Worm (Caenorhabditis elegans) whole organism, L4 larva: ENCODE measurements around the gene lgc-48.

Source experiments
- F37D6.2 ChIP-seq: sonication (generic microtip); optimal IDR thresholded peaks from 2 replicates; lab custom pipeline; 2016; ENCODE audit warnings: mild to moderate bottlenecking, missing genetic modification characterization, missing compliant biosample characterization
- F49E8.2 ChIP-seq: sonication (generic microtip); optimal IDR thresholded peaks from 2 replicates; lab custom pipeline; 2016; ENCODE audit warnings: missing compliant biosample characterization, mild to moderate bottlenecking, missing genetic modification characterization, borderline replicate concordance
- T20F7.1 ChIP-seq: fragments of 200-800 bp; sonication (Bioruptor generic); optimal IDR thresholded peaks from 2 replicates; lab custom pipeline; 2018; ENCODE audit warnings: mild to moderate bottlenecking, missing genetic modification characterization, missing compliant biosample characterization
- Y75B8A.6 ChIP-seq: fragments of 200-800 bp; sonication (Bioruptor generic); IDR thresholded peaks from 2 replicates; pipeline ENCODE4 v1.3.6; 2022; ENCODE audit warnings: missing genetic modification reagents, missing genetic modification characterization, missing compliant biosample characterization
- ZK337.2 ChIP-seq: fragments of 200-800 bp; sonication (Bioruptor generic); IDR thresholded peaks from 2 replicates; pipeline ENCODE4 v1.3.6; 2022; ENCODE audit warnings: missing genetic modification reagents, missing genetic modification characterization, missing compliant biosample characterization
- aha-1 ChIP-seq: fragments of 150-350 bp; peaks from one replicate; lab custom pipeline; 2014; ENCODE audit warnings: missing biosample characterization, missing genetic modification characterization
- attf-4 ChIP-seq: sonication (generic microtip); optimal IDR thresholded peaks from 3 replicates; lab custom pipeline; 2017; ENCODE audit warnings: missing biosample characterization, missing genetic modification characterization
- ceh-20 ChIP-seq: fragments of 200-800 bp; sonication (Bioruptor generic); IDR thresholded peaks from 2 replicates; pipeline ENCODE4 v1.3.6; 2022; ENCODE audit warnings: missing genetic modification reagents, missing genetic modification characterization, missing compliant biosample characterization
- ceh-32 ChIP-seq: sonication (generic microtip); optimal IDR thresholded peaks from 2 replicates; lab custom pipeline; 2016; ENCODE audit warnings: mild to moderate bottlenecking, missing genetic modification characterization, missing compliant biosample characterization; ENCODE audit not compliant: poor library complexity
- ctbp-1 ChIP-seq: fragments of 200-800 bp; sonication (Bioruptor generic); IDR thresholded peaks from 2 replicates; pipeline ENCODE4 v1.3.6; 2022; ENCODE audit warnings: missing genetic modification reagents, missing genetic modification characterization, missing compliant biosample characterization
- daf-12 ChIP-seq: fragments of 150-350 bp; optimal IDR thresholded peaks from 2 replicates; lab custom pipeline; 2014; ENCODE audit warnings: missing biosample characterization, missing genetic modification reagents, missing genetic modification characterization
- daf-16 ChIP-seq, 3 experiments: sonication (generic microtip); optimal IDR thresholded peaks; 2 replicates each; lab custom pipeline; 2016 to 2017; ENCODE audit warnings: missing genetic modification characterization in 3 of 3, missing genetic modification reagents in 3 of 3, mild to moderate bottlenecking in 2 of 3, missing compliant biosample characterization in 2 of 3, missing biosample characterization in 1 of 3, moderate library complexity in 1 of 3
- daf-8 ChIP-seq: fragments of 200-800 bp; sonication (Bioruptor generic); IDR thresholded peaks from 2 replicates; pipeline ENCODE4 v1.3.6; 2022; ENCODE audit warnings: missing genetic modification characterization, missing compliant biosample characterization
- dmd-6 ChIP-seq: fragments of 200-800 bp; sonication (Bioruptor generic); IDR thresholded peaks from 2 replicates; pipeline ENCODE4 v1.3.6; 2022; ENCODE audit warnings: missing genetic modification reagents, missing genetic modification characterization, missing compliant biosample characterization
- duxl-1 ChIP-seq: sonication (generic microtip); optimal IDR thresholded peaks from 2 replicates; lab custom pipeline; 2016; ENCODE audit warnings: mild to moderate bottlenecking, missing genetic modification characterization, moderate library complexity, missing compliant biosample characterization; ENCODE audit not compliant: poor library complexity
- dve-1 ChIP-seq: sonication (generic microtip); optimal IDR thresholded peaks from 2 replicates; lab custom pipeline; 2017; ENCODE audit warnings: antibody characterized with exemption, mild to moderate bottlenecking, missing genetic modification characterization, missing compliant biosample characterization; ENCODE audit not compliant: insufficient read depth
- hlh-11 ChIP-seq: fragments of 200-800 bp; sonication (Bioruptor generic); optimal IDR thresholded peaks from 2 replicates; lab custom pipeline; 2018; ENCODE audit warnings: mild to moderate bottlenecking, missing genetic modification characterization, missing compliant biosample characterization
- hlh-30 ChIP-seq: sonication (generic microtip); optimal IDR thresholded peaks from 2 replicates; lab custom pipeline; 2017; ENCODE audit warnings: antibody characterized with exemption, mild to moderate bottlenecking, missing genetic modification characterization, missing compliant biosample characterization; ENCODE audit not compliant: insufficient read depth
- lin-1 ChIP-seq: fragments of 200-800 bp; sonication (Bioruptor generic); IDR thresholded peaks from 2 replicates; pipeline ENCODE4 v1.3.6; 2022; ENCODE audit warnings: missing genetic modification reagents, missing genetic modification characterization, missing compliant biosample characterization
- lin-39 ChIP-seq: fragments of 150-350 bp; optimal IDR thresholded peaks from 2 replicates; lab custom pipeline; 2014; ENCODE audit warnings: missing biosample characterization, missing genetic modification reagents, missing genetic modification characterization
- lir-3 ChIP-seq: sonication (generic microtip); optimal IDR thresholded peaks from 2 replicates; lab custom pipeline; 2016; ENCODE audit warnings: mild to moderate bottlenecking, missing genetic modification characterization, missing compliant biosample characterization
- lsy-2 ChIP-seq, 2 experiments: fragments of 150-350 bp in 1 of 2; sonication (generic microtip) in 1 of 2; optimal IDR thresholded peaks; 2 replicates each; lab custom pipeline; 2014 to 2017; ENCODE audit warnings: missing biosample characterization in 2 of 2, missing genetic modification characterization in 2 of 2
- mdt-29 ChIP-seq: fragments of 200-800 bp; sonication (Bioruptor generic); IDR thresholded peaks from 2 replicates; pipeline ENCODE4 v1.3.6; 2022; ENCODE audit warnings: missing genetic modification reagents, missing genetic modification characterization, missing compliant biosample characterization
- mxl-3 ChIP-seq: fragments of 200-800 bp; sonication (Bioruptor generic); optimal IDR thresholded peaks from 2 replicates; lab custom pipeline; 2018; ENCODE audit warnings: mild to moderate bottlenecking, missing genetic modification characterization, missing compliant biosample characterization
- nhr-111 ChIP-seq: fragments of 200-800 bp; sonication (Bioruptor generic); optimal IDR thresholded peaks from 2 replicates; lab custom pipeline; 2018; ENCODE audit warnings: mild to moderate bottlenecking, missing genetic modification characterization, missing compliant biosample characterization
- nhr-25 ChIP-seq: sonication (generic microtip); optimal IDR thresholded peaks from 2 replicates; lab custom pipeline; 2017; ENCODE audit warnings: missing genetic modification characterization, mild to moderate bottlenecking, missing compliant biosample characterization, antibody characterized with exemption, moderate library complexity, borderline replicate concordance; ENCODE audit not compliant: insufficient read depth
- nhr-28 ChIP-seq: fragments of 150-350 bp; optimal IDR thresholded peaks from 2 replicates; lab custom pipeline; 2014; ENCODE audit warnings: missing biosample characterization, missing genetic modification characterization
- nhr-41 ChIP-seq: fragments of 200-800 bp; sonication (Bioruptor generic); IDR thresholded peaks from 2 replicates; pipeline ENCODE4 v1.3.6; 2022; ENCODE audit warnings: missing genetic modification reagents, missing genetic modification characterization, missing compliant biosample characterization
- nhr-77 ChIP-seq: fragments of 150-350 bp; optimal IDR thresholded peaks from 2 replicates; lab custom pipeline; 2014; ENCODE audit warnings: missing biosample characterization, missing genetic modification characterization
- pqm-1 ChIP-seq: sonication (generic microtip); optimal IDR thresholded peaks from 2 replicates; lab custom pipeline; 2017; ENCODE audit warnings: missing biosample characterization, missing genetic modification characterization
- rbr-2 ChIP-seq: sonication (generic microtip); optimal IDR thresholded peaks from 2 replicates; lab custom pipeline; 2016; ENCODE audit warnings: missing genotype, missing genetic modification characterization, missing compliant biosample characterization
- snpc-1.2 ChIP-seq: fragments of 200-800 bp; sonication (Bioruptor generic); IDR thresholded peaks from 2 replicates; pipeline ENCODE4 v1.3.6; 2022; ENCODE audit warnings: missing genetic modification reagents, missing genetic modification characterization, missing compliant biosample characterization
- spr-1 ChIP-seq: sonication (generic microtip); optimal IDR thresholded peaks from 2 replicates; lab custom pipeline; 2016; ENCODE audit warnings: mild to moderate bottlenecking, missing genetic modification characterization, missing compliant biosample characterization
- spr-3 ChIP-seq: fragments of 200-800 bp; sonication (Bioruptor generic); optimal IDR thresholded peaks from 2 replicates; lab custom pipeline; 2018; ENCODE audit warnings: mild to moderate bottlenecking, missing genetic modification characterization, missing compliant biosample characterization
- tra-1 ChIP-seq: fragments of 200-800 bp; sonication (Bioruptor generic); IDR thresholded peaks from 2 replicates; pipeline ENCODE4 v1.3.6; 2022; ENCODE audit warnings: missing genetic modification reagents, missing genetic modification characterization, missing compliant biosample characterization
- unc-39 ChIP-seq: sonication (generic microtip); optimal IDR thresholded peaks from 2 replicates; lab custom pipeline; 2017; ENCODE audit warnings: missing biosample characterization, missing genetic modification characterization
- unc-62 ChIP-seq, 3 experiments: fragments of 150-350 bp in 1 of 3; sonication (generic microtip); optimal IDR thresholded peaks in 2 of 3; peaks in 1 of 3; 1 replicate in 1 of 3; 2 replicates in 2 of 3; lab custom pipeline; 2014 to 2017; ENCODE audit warnings: missing biosample characterization in 3 of 3, missing genetic modification characterization in 3 of 3, missing genetic modification reagents in 3 of 3, missing genotype in 1 of 3
- vab-7 ChIP-seq: fragments of 200-800 bp; sonication (Bioruptor generic); IDR thresholded peaks from 2 replicates; pipeline ENCODE4 v1.3.6; 2022; ENCODE audit warnings: missing genetic modification reagents, missing genetic modification characterization, missing compliant biosample characterization
- zfp-2 ChIP-seq: sonication (generic microtip); optimal IDR thresholded peaks from 2 replicates; lab custom pipeline; 2016; ENCODE audit warnings: mild to moderate bottlenecking, missing genetic modification characterization, missing compliant biosample characterization
- zfp-3 ChIP-seq: fragments of 200-800 bp; sonication (Bioruptor generic); conservative IDR thresholded peaks from 2 replicates; pipeline ENCODE4 v1.3.6; 2022; ENCODE audit warnings: missing genetic modification reagents, missing genetic modification characterization, missing compliant biosample characterization
- zip-11 ChIP-seq: fragments of 200-800 bp; sonication (Bioruptor generic); IDR thresholded peaks from 2 replicates; pipeline ENCODE4 v1.3.6; 2022; ENCODE audit warnings: missing genetic modification characterization, missing compliant biosample characterization
- ztf-11 ChIP-seq: fragments of 150-350 bp; optimal IDR thresholded peaks from 2 replicates; lab custom pipeline; 2014; ENCODE audit warnings: missing biosample characterization, missing genetic modification characterization

Gene lgc-48

DNA sequence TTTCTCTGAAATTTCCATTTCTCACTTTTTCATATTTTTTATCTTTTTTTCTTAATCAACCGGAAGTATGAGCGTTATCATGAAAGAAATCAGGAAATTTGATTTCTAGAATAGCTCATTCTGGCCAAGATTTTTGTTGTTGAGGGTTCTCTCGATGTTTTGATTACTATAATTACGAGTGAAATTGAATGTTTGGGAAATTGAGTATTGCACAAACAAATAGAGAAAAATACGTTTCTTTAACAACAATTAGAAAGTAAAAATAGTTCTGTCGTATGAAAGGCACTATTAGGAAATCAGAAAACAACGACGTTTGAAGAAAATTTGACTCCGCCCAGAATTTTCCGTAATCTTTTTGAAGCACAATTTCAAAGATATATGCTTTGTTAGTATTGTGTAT is 40.6 kb upstream of the lgc-48 start:
- TF ChIP-seq mdt-29, result no peak
- TF ChIP-seq nhr-111, result no peak
- TF ChIP-seq rbr-2 (tag; lab: Kevin White, UChicago), result no peak
- no peak for TF ChIP-seq spr-1 (tag; lab: Kevin White, UChicago)
- TF ChIP-seq zfp-2 (tag; lab: Kevin White, UChicago), result no peak
- no peak for TF ChIP-seq ZK337.2
- no peak for TF ChIP-seq ceh-20 (GFP tag; lab: Robert Waterston, UW)
- no peak for TF ChIP-seq vab-7
- no peak for TF ChIP-seq ceh-32 (tag; lab: Kevin White, UChicago)
- no peak for TF ChIP-seq nhr-28

DNA sequence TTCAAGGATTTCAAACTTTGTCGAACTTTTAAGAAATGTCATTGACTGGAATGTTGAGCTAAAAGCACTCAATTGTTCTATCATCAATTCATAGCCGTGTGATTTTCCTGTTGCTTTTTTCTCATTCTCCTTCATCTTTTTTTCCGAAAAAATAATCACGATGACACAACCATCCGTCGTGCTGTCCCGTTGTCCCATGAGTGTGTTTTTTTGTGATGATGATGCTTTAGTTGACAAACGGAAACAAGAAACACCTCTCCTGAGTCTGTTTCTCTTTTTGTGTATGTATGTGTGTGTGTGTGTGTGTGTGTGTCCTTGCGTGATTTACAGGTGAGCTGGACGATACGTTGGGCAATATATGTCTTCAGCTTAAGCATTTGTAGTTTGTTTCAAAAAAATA is 39.5 kb upstream of the lgc-48 start:
- TF ChIP-seq duxl-1 (tag; lab: Kevin White, UChicago) (no peak), aha-1 (peak; percentile 89), daf-16 (GFP tag; optimal IDR thresholded peaks at IDR 0.05; lab: Kevin White, UChicago) (peak in 1 of 2 experiments; percentile 84), daf-16 (tag; optimal IDR thresholded peaks at IDR 0.05; lab: Kevin White, UChicago) (no peak), F37D6.2 (tag; lab: Kevin White, UChicago) (no peak), zip-11 (no peak), nhr-41 (GFP tag; lab: Robert Waterston, UW) (no peak), nhr-28 (peak; percentile 19), lin-1 (GFP tag; lab: Robert Waterston, UW) (no peak), tra-1 (0 out of 2 replicates have a peak, but pooled peaks have one; percentile 15), hlh-30 (peak; percentile 74)

DNA sequence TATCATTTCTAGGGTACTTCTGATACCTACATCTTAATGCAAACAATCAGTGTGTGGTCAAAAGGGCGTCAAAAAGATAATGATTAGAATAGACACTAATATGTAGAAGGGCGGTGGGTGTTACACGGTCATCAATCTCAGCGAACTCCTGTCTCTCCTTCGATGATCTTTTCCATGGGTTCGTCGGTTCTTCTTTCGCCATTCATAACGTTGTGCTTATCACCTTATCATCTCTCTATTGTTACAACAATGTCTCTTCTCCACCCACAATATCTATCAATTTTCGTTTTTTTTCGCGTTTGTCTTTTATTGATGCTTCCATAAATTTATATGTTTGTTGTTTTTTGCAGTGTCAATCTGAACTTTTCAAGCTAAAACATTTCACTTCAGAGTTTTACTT is 38.6 kb upstream of the lgc-48 start, which contains the start of gene ceh-79:
Gene ceh-79 (plus strand): TSS at position 391 of the 400 bp plus-strand sequence.
- no peak for TF ChIP-seq nhr-111
- no peak for TF ChIP-seq unc-62 (GFP tag; optimal IDR thresholded peaks at IDR 0.05 in 1 of 2; lab: Kevin White, UChicago)
- no peak for TF ChIP-seq unc-62 (tag; optimal IDR thresholded peaks at IDR 0.05; lab: Kevin White, UChicago)
- peak; percentile 36 for TF ChIP-seq pqm-1 (tag; lab: Kevin White, UChicago)
- no peak for TF ChIP-seq nhr-25 (tag; lab: Kevin White, UChicago)
- TF ChIP-seq nhr-28, result peak; percentile 59
- no peak for TF ChIP-seq attf-4
- peak; percentile 1 for TF ChIP-seq mxl-3
- peak; percentile 28 for TF ChIP-seq hlh-30
- TF ChIP-seq dve-1 (tag; lab: Kevin White, UChicago), result peak; percentile 3
- TF ChIP-seq spr-3 (GFP tag; lab: Kevin White, UChicago), result no peak
- TF ChIP-seq hlh-11, result peak; percentile 35

DNA sequence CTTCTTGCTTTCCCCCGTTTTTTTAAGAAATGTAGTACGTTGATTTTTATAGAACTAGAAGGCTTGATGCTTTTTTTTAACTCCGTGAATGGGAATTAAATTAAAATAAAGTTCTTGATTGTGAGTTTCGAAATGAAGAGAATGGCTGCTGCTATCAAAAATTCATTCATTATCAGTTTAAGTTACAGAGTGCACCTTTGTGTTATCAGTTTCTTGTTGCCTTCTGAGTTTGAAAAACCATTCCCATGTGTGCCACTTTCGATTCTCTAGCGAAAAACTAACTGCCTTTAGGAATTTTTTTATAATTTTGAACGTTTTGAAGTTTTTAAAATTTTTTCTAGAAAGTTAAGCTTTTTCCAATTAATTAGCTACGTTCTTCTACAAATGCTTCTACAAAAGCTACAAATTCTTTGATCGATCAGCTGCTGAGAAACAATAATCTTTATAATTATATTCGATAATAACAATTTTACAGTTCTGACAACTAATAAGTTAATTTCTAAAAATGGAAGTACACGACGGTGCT is 35.3 kb upstream of the lgc-48 start, which contains the start of gene C26E1.2:
Gene C26E1.2 (plus strand): TSS at position 476 of the 526 bp plus-strand sequence.
- peak; percentile 37; the same call in 1 of the 2 replicates for TF ChIP-seq dmd-6 (GFP tag; lab: Robert Waterston, UW)
- no peak for TF ChIP-seq tra-1
- TF ChIP-seq hlh-11, result peak; percentile 45
- TF ChIP-seq F49E8.2 (tag; lab: Kevin White, UChicago), result no peak
- TF ChIP-seq pqm-1 (tag; lab: Kevin White, UChicago), result peak; percentile 91
- peak; percentile 75 for TF ChIP-seq nhr-28
- TF ChIP-seq dve-1 (tag; lab: Kevin White, UChicago), result peak; percentile 12
- no peak for TF ChIP-seq daf-16 (GFP tag; optimal IDR thresholded peaks at IDR 0.05; lab: Kevin White, UChicago)
- peak; percentile 55 for TF ChIP-seq daf-16 (tag; optimal IDR thresholded peaks at IDR 0.05; lab: Kevin White, UChicago)

DNA sequence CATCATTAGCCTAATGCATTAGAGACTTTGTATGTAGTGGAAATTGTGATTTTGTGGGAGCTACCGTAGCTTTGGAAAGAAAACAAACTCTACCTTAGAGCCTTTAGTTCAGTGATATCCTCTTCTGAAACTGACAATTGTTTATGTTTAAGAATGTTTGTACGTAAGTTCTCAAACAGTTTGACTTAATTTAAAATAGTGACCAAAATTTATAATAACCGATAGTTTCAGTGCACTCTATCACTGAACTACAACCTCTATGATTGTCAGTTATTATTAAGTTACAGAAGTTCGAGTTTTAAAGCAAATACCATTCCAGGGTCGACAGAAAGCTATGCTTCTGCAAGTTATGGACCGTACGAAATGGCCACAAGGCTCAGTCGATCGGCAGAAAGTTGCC is 31.4 kb upstream of the lgc-48 start, which contains the start of gene C50B6.1:
Gene C50B6.1 (plus strand): TSS at position 301 of the 400 bp plus-strand sequence.
- no peak for TF ChIP-seq vab-7
- TF ChIP-seq nhr-77, result no peak
- no peak for TF ChIP-seq zfp-3 (GFP tag; lab: Robert Waterston, UW)
- no peak for TF ChIP-seq ctbp-1 (GFP tag; lab: Robert Waterston, UW)
- TF ChIP-seq daf-8 (GFP tag; lab: Robert Waterston, UW), result no peak
- no peak for TF ChIP-seq pqm-1 (tag; lab: Kevin White, UChicago)
- TF ChIP-seq Y75B8A.6 (GFP tag; lab: Robert Waterston, UW), result no peak
- no peak for TF ChIP-seq ztf-11 (tag; lab: Kevin White, UChicago)
- TF ChIP-seq lir-3 (tag; lab: Kevin White, UChicago), result no peak
- TF ChIP-seq snpc-1.2 (GFP tag; lab: Robert Waterston, UW), result no peak
- TF ChIP-seq T20F7.1 (GFP tag; lab: Kevin White, UChicago), result no peak
- TF ChIP-seq lsy-2 (tag; optimal IDR thresholded peaks at IDR 0.05; lab: Kevin White, UChicago), result no peak
- no peak for TF ChIP-seq daf-12 (tag; lab: Kevin White, UChicago)
- TF ChIP-seq lin-39, result no peak
- no peak for TF ChIP-seq unc-39
- no peak for TF ChIP-seq zfp-2 (tag; lab: Kevin White, UChicago)
